Worm (Caenorhabditis elegans): ENCODE measurements around the gene oac-52.

DNA sequence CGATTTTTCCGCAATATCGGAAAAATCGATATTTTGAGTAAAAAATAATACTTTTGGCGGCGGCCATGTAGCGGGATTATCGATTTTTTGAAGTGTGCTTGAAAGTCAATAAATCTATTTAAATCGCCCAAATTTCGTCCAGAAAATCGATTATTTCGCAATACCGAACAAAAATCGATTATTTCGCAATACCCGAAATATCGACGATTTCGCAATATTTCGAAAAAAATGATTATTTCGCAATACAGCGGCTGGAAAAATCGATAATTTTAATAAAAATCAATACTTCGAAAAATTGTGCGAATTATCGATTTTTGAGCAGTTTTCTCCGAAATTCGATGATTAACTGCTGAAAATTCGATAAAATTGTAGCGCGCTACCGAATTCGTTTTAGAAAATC lies 28.4 kb downstream of the oac-52 start:
- no peak for TF ChIP-seq ref-1 (GFP tag; conservative IDR thresholded peaks at IDR 0.05)
- no peak for TF ChIP-seq tab-1 (GFP tag; IDR thresholded peaks at IDR 0.05)
- no peak for TF ChIP-seq cog-1 (tag; optimal IDR thresholded peaks at IDR 0.05)
- TF ChIP-seq flt-1 (GFP tag; IDR thresholded peaks at IDR 0.05), result no peak
- no peak for TF ChIP-seq klf-2 (GFP tag; conservative IDR thresholded peaks at IDR 0.05)
- no peak for TF ChIP-seq med-1 (GFP tag; optimal IDR thresholded peaks at IDR 0.05; ENCODE audit: insufficient read depth)
- no peak; the same call in 1 of the 2 replicates for TF ChIP-seq T22C8.4 (GFP tag; IDR thresholded peaks at IDR 0.05)
- TF ChIP-seq ztf-23 (GFP tag; IDR thresholded peaks at IDR 0.05), result no peak
- no peak for TF ChIP-seq ztf-29 (GFP tag; IDR thresholded peaks at IDR 0.05)
